Fruit fly (Drosophila melanogaster): ENCODE data around the gene CG31910.

DNA sequence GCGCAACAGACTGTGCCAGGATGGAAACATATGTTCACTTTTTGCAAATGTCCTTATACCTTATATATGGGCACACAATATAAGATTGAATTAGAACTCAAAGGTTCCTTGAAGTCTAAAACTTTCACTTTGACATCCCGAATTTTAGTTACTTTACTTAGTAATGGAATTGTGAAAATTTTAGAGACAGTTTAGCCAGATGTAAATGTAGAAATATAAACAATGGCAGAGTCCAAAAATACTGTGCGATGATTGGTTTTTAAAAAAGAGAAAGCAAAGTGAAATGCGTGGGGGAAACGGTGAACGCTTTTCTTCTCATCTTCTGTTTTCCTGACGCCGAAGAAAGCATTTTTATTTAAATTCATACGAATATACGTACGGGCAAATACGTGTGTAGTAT, 2.4 kb upstream of the CG31910 start, which contains the start of gene CG44271:
- no peak for TF ChIP-seq tj (GFP tag; optimal IDR thresholded peaks at IDR 0.05)
- no peak for TF ChIP-seq Mnt (GFP tag; optimal IDR thresholded peaks at IDR 0.05)
- TF ChIP-seq kay (GFP tag; ENCODE audit: borderline replicate concordance), result no peak
- no peak for TF ChIP-seq cic (GFP tag; optimal IDR thresholded peaks at IDR 0.05)
- TF ChIP-seq CG11617 (GFP tag; optimal IDR thresholded peaks at IDR 0.05), result no peak
- TF ChIP-seq ovo (GFP tag; optimal IDR thresholded peaks at IDR 0.05), result no peak
- TF ChIP-seq CG33017 (tag; optimal IDR thresholded peaks at IDR 0.05), result no peak
- no peak for TF ChIP-seq bab1 (GFP tag; optimal IDR thresholded peaks at IDR 0.05)
- no peak for TF ChIP-seq cnc (optimal IDR thresholded peaks at IDR 0.05)
- no peak for TF ChIP-seq pad (GFP tag; optimal IDR thresholded peaks at IDR 0.05)
- no peak for TF ChIP-seq CG5204 (GFP tag; optimal IDR thresholded peaks at IDR 0.05)
- no peak for TF ChIP-seq CG1620 (GFP tag; optimal IDR thresholded peaks at IDR 0.05)
- no peak for TF ChIP-seq CG7101 (tag; optimal IDR thresholded peaks at IDR 0.05)
